Worm (Caenorhabditis elegans) whole organism, L3 larva: Measurements from ENCODE around the gene ZK945.6.

ENCODE experiments used
- ZK546.5 ChIP-seq: sonication (generic microtip); optimal IDR thresholded peaks from 2 replicates; lab custom pipeline; 2017; ENCODE audit warnings: missing biosample characterization, missing genetic modification characterization
- ama-1 ChIP-seq: fragments of 150-350 bp; optimal IDR thresholded peaks from 2 replicates; lab custom pipeline; 2018
- ceh-28 ChIP-seq: fragments of 150-350 bp; optimal IDR thresholded peaks from 2 replicates; lab custom pipeline; 2014; ENCODE audit warnings: missing biosample characterization, missing genetic modification reagents, missing genetic modification characterization
- egl-27 ChIP-seq: sonication (generic microtip); optimal IDR thresholded peaks from 4 replicates; lab custom pipeline; 2017; ENCODE audit warnings: missing biosample characterization, missing genetic modification reagents, missing genetic modification characterization
- elt-3 ChIP-seq, 3 experiments: fragments of 150-350 bp in 1 of 3; sonication (generic microtip) in 2 of 3; optimal IDR thresholded peaks; 2 replicates in 2 of 3; 4 replicates in 1 of 3; lab custom pipeline; 2014 to 2017; ENCODE audit warnings: missing biosample characterization in 3 of 3, missing genetic modification characterization in 3 of 3
- mdl-1 ChIP-seq: fragments of 150-350 bp; optimal IDR thresholded peaks from 2 replicates; lab custom pipeline; 2014; ENCODE audit warnings: missing biosample characterization, missing genetic modification characterization
- nhr-28 ChIP-seq: fragments of 150-350 bp; optimal IDR thresholded peaks from 2 replicates; lab custom pipeline; 2014; ENCODE audit warnings: missing biosample characterization, missing genetic modification characterization
- skn-1 ChIP-seq: fragments of 150-350 bp; optimal IDR thresholded peaks from 2 replicates; lab custom pipeline; 2014; ENCODE audit warnings: missing biosample characterization, missing genetic modification characterization
- snpc-4 ChIP-seq: fragments of 150-350 bp; optimal IDR thresholded peaks from 2 replicates; lab custom pipeline; 2014; ENCODE audit warnings: missing biosample characterization, missing genetic modification characterization
- ztf-11 ChIP-seq: fragments of 150-350 bp; optimal IDR thresholded peaks from 2 replicates; lab custom pipeline; 2014; ENCODE audit warnings: missing biosample characterization, missing genetic modification characterization
- ztf-4 ChIP-seq: fragments of 150-350 bp; optimal IDR thresholded peaks from 2 replicates; lab custom pipeline; 2014; ENCODE audit warnings: missing biosample characterization, missing genetic modification characterization

ce11 chrII:10056545-10057038 is 50.2 kb downstream of the ZK945.6 start, which contains the start of gene C18D1.2:
- no peak for TF ChIP-seq snpc-4 (tag; lab: Kevin White, UChicago)
- TF ChIP-seq ZK546.5 = no peak
- TF ChIP-seq mdl-1 = no peak
- TF ChIP-seq ztf-4 (tag; lab: Kevin White, UChicago) = no peak
- no peak for TF ChIP-seq nhr-28 (tag; lab: Kevin White, UChicago)
- TF ChIP-seq ceh-28 (tag; lab: Kevin White, UChicago) = no peak
- TF ChIP-seq ama-1 = no peak
- TF ChIP-seq ztf-11 (tag; lab: Kevin White, UChicago) = no peak
- TF ChIP-seq elt-3 (tag; optimal IDR thresholded peaks at IDR 0.05; lab: Kevin White, UChicago) = no peak
- TF ChIP-seq skn-1 (tag; lab: Kevin White, UChicago) = no peak
- no peak for TF ChIP-seq egl-27 (tag; lab: Kevin White, UChicago)
